Worm (Caenorhabditis elegans): ENCODE data around the gene F27B10.1.

DNA sequence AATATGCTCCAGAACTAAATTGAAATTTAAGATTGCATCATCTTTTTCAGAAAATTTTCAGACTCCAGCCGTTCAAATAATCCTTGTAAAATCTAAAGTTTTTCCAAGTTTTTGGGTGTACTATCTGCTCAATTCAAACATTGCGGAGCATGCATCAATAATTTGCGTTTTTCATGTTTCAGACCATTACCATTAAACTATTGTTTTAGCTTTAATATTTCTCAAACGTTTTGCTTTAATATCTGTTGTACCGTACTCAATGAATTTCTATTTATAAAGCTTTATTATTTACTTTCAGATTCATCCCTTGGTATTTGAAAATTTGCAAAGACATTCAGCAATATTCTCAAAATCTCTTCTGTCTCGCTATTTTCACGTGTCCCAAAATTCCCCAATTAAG is 30.8 kb downstream of the F27B10.1 start, which contains the start of gene odr-2:
- TF ChIP-seq him-1 (tag; optimal IDR thresholded peaks at IDR 0.05) = no peak
- TF ChIP-seq dao-5 (tag; optimal IDR thresholded peaks at IDR 0.05) = no peak
